Fruit fly (Drosophila melanogaster): ENCODE data around the gene Atg17.

dm6 chr3R:5672658-5673217 is 3.2 kb downstream of the Atg17 start:
- no peak for TF ChIP-seq fd96Cb (tag; optimal IDR thresholded peaks at IDR 0.05)
- TF ChIP-seq ttk (GFP tag; IDR thresholded peaks at IDR 0.05): no peak
- peak; percentile 95 for TF ChIP-seq cwo (GFP tag; optimal IDR thresholded peaks at IDR 0.05)
- TF ChIP-seq sd (tag; optimal IDR thresholded peaks at IDR 0.05): no peak
- no peak for TF ChIP-seq inv (GFP tag; IDR thresholded peaks at IDR 0.05; ENCODE audit: partially characterized antibody)
- no peak for TF ChIP-seq CG14667 (GFP tag; IDR thresholded peaks at IDR 0.05)
